Worm (Caenorhabditis elegans): ENCODE measurements around the gene ZC155.2.
A peak's percentile ranks its signal among the peaks of the same experiment; 100 is the strongest.

- TF ChIP-seq snpc-4 (tag; optimal IDR thresholded peaks at IDR 0.05) (peak; percentile 30), mdl-1 (tag; optimal IDR thresholded peaks at IDR 0.05) (no peak), fkh-10 (GFP tag; optimal IDR thresholded peaks at IDR 0.05) (no peak), pha-4 (tag; optimal IDR thresholded peaks at IDR 0.05) (peak; percentile 85), unc-39 (tag; optimal IDR thresholded peaks at IDR 0.05) (no peak), elt-1 (tag; optimal IDR thresholded peaks at IDR 0.05) (peak; percentile 34), tbx-2 (tag; optimal IDR thresholded peaks at IDR 0.05) (no peak), zag-1 (tag; optimal IDR thresholded peaks at IDR 0.05) (no peak), skn-1 (tag; optimal IDR thresholded peaks at IDR 0.05) (no peak), nhr-23 (tag; optimal IDR thresholded peaks at IDR 0.05) (peak; percentile 44)
Observed at ce11 chrIII:5202641-5203040, 16.1 kb upstream of the ZC155.2 start.

Measured in whole organism, L3 larva.